Worm (Caenorhabditis elegans): ENCODE measurements around the gene rmh-2.

The rmh-2 gene

DNA sequence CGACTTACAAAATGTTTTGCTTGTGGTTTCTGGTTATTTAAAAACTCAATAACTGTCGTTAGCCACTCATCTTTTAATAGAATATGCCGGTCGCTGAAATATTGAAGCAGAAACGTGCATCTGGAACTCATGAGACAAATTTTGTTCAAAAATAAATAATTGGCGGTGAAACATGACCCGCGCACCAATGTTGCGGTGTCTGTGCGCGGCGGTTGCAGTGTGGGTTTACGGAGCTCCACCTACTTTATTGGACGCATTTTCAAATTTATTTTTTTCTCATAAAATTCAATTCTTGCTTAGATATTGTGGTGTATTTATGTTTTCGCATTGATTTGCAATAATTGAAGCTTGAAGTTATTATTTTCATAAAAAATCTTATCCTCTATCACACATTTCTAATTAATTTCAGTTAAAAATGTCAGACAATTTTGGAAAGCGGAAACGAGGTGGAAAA, at the start of gene rmh-2, which contains the start of gene suds-3:
Gene rmh-2 (minus strand): TSS at position 164 of the 454 bp plus-strand sequence.
Gene suds-3 (plus strand): TSS at position 404 of the 454 bp plus-strand sequence.
- TF ChIP-seq efl-1 (GFP tag; optimal IDR thresholded peaks at IDR 0.05), result peak; percentile 61
- TF ChIP-seq C06A6.2 (GFP tag; conservative IDR thresholded peaks at IDR 0.05), result no peak
- no peak for TF ChIP-seq zim-3 (tag; optimal IDR thresholded peaks at IDR 0.05)
- TF ChIP-seq madf-6 (GFP tag; IDR thresholded peaks at IDR 0.05), result peak; percentile 35; the same call in 1 of the 2 replicates
- no peak for TF ChIP-seq hlh-12 (tag; optimal IDR thresholded peaks at IDR 0.05)
- no peak for TF ChIP-seq hlh-26 (GFP tag; conservative IDR thresholded peaks at IDR 0.05)
- TF ChIP-seq F22D6.2 (tag; optimal IDR thresholded peaks at IDR 0.05), result no peak
- peak; percentile 20 for TF ChIP-seq dpl-1 (GFP tag; optimal IDR thresholded peaks at IDR 0.05)
- no peak for TF ChIP-seq F57C9.4 (tag; optimal IDR thresholded peaks at IDR 0.05)
- TF ChIP-seq tbx-9 (tag; optimal IDR thresholded peaks at IDR 0.05; ENCODE audit: borderline replicate concordance), result no peak
- TF ChIP-seq ztf-18 (tag; optimal IDR thresholded peaks at IDR 0.05), result no peak
- TF ChIP-seq lsl-1 (GFP tag; optimal IDR thresholded peaks at IDR 0.05), result peak; percentile 7
- no peak for TF ChIP-seq chd-7 (tag; optimal IDR thresholded peaks at IDR 0.05)
- no peak for TF ChIP-seq ceh-27 (GFP tag; optimal IDR thresholded peaks at IDR 0.05)
- TF ChIP-seq lag-1 (GFP tag; IDR thresholded peaks at IDR 0.05), result no peak
- TF ChIP-seq die-1 (tag; optimal IDR thresholded peaks at IDR 0.05), result no peak
- no peak for TF ChIP-seq let-526 (GFP tag; IDR thresholded peaks at IDR 0.05)
- no peak for TF ChIP-seq ceh-58 (GFP tag; IDR thresholded peaks at IDR 0.05)
- no peak for TF ChIP-seq F10E7.11 (tag; optimal IDR thresholded peaks at IDR 0.05)
- TF ChIP-seq dpff-1 (tag; optimal IDR thresholded peaks at IDR 0.05), result no peak
- TF ChIP-seq B0261.1 (tag; optimal IDR thresholded peaks at IDR 0.05), result no peak
- peak; percentile 37 for TF ChIP-seq F23B12.7 (tag; optimal IDR thresholded peaks at IDR 0.05; ENCODE audit: insufficient read depth)

DNA sequence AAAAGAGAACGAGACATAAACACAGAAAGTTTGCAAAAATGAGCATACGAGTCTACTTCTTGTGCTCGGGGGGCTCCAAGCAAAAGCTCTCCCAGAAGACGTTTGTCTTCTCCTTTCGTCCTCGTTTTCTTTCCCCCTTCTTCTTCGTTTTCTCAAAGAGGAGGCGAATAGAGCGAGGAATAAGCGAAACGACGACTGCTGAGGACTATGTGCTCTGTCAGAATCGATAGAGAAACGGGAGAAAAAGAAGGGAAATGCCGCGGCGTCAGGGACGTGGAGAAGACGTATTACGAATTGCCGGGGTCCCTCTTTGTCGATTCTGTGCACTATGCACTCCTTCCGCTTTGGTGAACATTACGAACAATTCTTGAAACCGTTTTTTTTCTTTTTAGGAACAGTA, 47.9 kb upstream of the rmh-2 start:
- TF ChIP-seq sdz-38 (tag; optimal IDR thresholded peaks at IDR 0.05) (no peak), xnd-1 (tag; optimal IDR thresholded peaks at IDR 0.05) (no peak), somi-1 (GFP tag; optimal IDR thresholded peaks at IDR 0.05) (no peak), Y53G8AR.9 (GFP tag; conservative IDR thresholded peaks at IDR 0.05) (0 out of 2 replicates have a peak, but pooled peaks have one; percentile 14), hlh-12 (tag; optimal IDR thresholded peaks at IDR 0.05) (no peak), lag-1 (GFP tag; IDR thresholded peaks at IDR 0.05) (no peak), Y56A3A.18 (GFP tag; IDR thresholded peaks at IDR 0.05) (no peak), unc-130 (GFP tag; optimal IDR thresholded peaks at IDR 0.05) (no peak), die-1 (tag; optimal IDR thresholded peaks at IDR 0.05) (peak; percentile 23), nhr-120 (GFP tag; IDR thresholded peaks at IDR 0.05) (no peak), mxl-1 (tag; optimal IDR thresholded peaks at IDR 0.05) (no peak), ceh-79 (tag; optimal IDR thresholded peaks at IDR 0.05) (no peak), lsy-27 (tag; optimal IDR thresholded peaks at IDR 0.05; ENCODE audit: borderline replicate concordance, insufficient read depth) (no peak), T26A5.8 (tag; optimal IDR thresholded peaks at IDR 0.05) (no peak), bed-1 (GFP tag; IDR thresholded peaks at IDR 0.05) (no peak), F22D6.2 (tag; optimal IDR thresholded peaks at IDR 0.05) (no peak), K11D2.4 (GFP tag; IDR thresholded peaks at IDR 0.05) (no peak), Y67H2A.10 (GFP tag; conservative IDR thresholded peaks at IDR 0.05) (no peak), mcd-1 (GFP tag; IDR thresholded peaks at IDR 0.05) (peak; percentile 38; the same call in 1 of the 2 replicates), bed-2 (GFP tag; IDR thresholded peaks at IDR 0.05) (no peak), rcor-1 (GFP tag; IDR thresholded peaks at IDR 0.05) (peak; percentile 20; the same call in 1 of the 2 replicates), tbx-9 (tag; optimal IDR thresholded peaks at IDR 0.05; ENCODE audit: borderline replicate concordance) (no peak), zim-3 (tag; optimal IDR thresholded peaks at IDR 0.05) (no peak), snpc-1.3 (tag; optimal IDR thresholded peaks at IDR 0.05; ENCODE audit: insufficient read depth) (no peak), B0336.3 (GFP tag; IDR thresholded peaks at IDR 0.05) (peak; percentile 84), aptf-3 (GFP tag; IDR thresholded peaks at IDR 0.05) (no peak), C06A6.2 (GFP tag; conservative IDR thresholded peaks at IDR 0.05) (no peak), athp-1 (tag; optimal IDR thresholded peaks at IDR 0.05) (peak; percentile 33), tbp1 (GFP tag; optimal IDR thresholded peaks at IDR 0.05) (peak; percentile 20), egrh-3 (GFP tag; IDR thresholded peaks at IDR 0.05) (no peak), ztf-3 (GFP tag; optimal IDR thresholded peaks at IDR 0.05) (no peak), ztf-6 (GFP tag; IDR thresholded peaks at IDR 0.05) (no peak), nhr-179 (tag; optimal IDR thresholded peaks at IDR 0.05) (no peak)

Data from whole organism, young adult.